Fruit fly (Drosophila melanogaster): ENCODE measurements around the gene kuk.

The kuk gene

dm6 chr3R:17077968-17078417 is 2.1 kb upstream of the kuk start (continued):
- no peak for TF ChIP-seq Sox15 (GFP tag; optimal IDR thresholded peaks at IDR 0.05)
- no peak for TF ChIP-seq Eip93F (GFP tag; optimal IDR thresholded peaks at IDR 0.05)
- TF ChIP-seq Sox102F (GFP tag; optimal IDR thresholded peaks at IDR 0.05), result no peak
- TF ChIP-seq spab (GFP tag; optimal IDR thresholded peaks at IDR 0.05), result no peak
- no peak for TF ChIP-seq CG7368 (GFP tag; optimal IDR thresholded peaks at IDR 0.05)
- no peak for TF ChIP-seq Ets21C (GFP tag; optimal IDR thresholded peaks at IDR 0.05)
- TF ChIP-seq Smox (GFP tag; optimal IDR thresholded peaks at IDR 0.05), result no peak

DNA sequence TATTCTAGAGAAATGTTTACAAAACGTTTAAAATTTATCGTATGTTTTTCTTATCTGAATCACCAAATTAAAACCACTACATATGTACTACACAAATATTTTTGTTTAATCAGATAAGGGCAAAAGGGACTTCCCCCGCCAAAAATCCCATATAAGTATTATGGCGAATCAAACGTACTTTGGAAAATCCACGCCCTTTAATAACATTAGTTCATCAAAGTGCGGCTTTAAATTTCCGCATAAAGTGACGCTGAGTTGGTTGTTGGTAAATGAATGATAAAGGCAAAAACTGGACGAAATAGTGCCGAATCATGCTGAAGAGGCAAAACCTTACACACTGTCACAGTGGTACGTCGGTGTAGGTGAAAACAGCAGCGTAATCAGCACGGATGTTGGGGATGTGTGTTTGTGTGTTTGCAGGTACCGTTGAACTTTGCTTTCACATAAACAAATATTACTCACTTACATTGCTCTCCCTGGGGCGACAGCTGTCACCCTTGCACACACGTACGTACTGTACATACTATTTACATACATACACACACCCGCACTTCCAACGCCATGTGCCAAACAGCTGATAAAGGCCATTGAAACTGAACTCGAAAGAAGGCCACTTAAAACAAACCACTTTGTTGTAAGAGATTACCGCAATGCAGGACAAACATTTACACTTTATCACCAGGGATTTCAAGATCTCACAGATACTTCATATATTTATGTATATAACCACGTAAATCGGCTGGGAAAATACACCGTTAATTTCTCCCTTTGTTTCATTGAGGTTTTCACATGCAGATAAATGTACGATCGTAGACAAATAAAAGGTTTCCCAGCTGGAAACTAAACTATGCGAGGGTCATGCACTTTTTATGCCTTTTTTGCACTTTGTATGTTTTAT is 834 bp upstream of the kuk start:
- TF ChIP-seq Gug (GFP tag; IDR thresholded peaks at IDR 0.05), result no peak
- peak; percentile 31 for TF ChIP-seq spab (GFP tag; optimal IDR thresholded peaks at IDR 0.05)
- peak; percentile 42 for TF ChIP-seq CG15336 (GFP tag; IDR thresholded peaks at IDR 0.05)
- TF ChIP-seq cyc (GFP tag; optimal IDR thresholded peaks at IDR 0.05), result no peak
- TF ChIP-seq CG11902 (GFP tag; optimal IDR thresholded peaks at IDR 0.05), result no peak
- peak; percentile 76 for TF ChIP-seq CG6163 (GFP tag; IDR thresholded peaks at IDR 0.05)
- no peak for TF ChIP-seq CG34406 (GFP tag; optimal IDR thresholded peaks at IDR 0.05)
- no peak for TF ChIP-seq CG6276 (GFP tag; optimal IDR thresholded peaks at IDR 0.05)
- no peak for TF ChIP-seq CG10631 (GFP tag; optimal IDR thresholded peaks at IDR 0.05)
- TF ChIP-seq CG8119 (GFP tag; IDR thresholded peaks at IDR 0.05), result no peak
- peak; percentile 68 for TF ChIP-seq vri (GFP tag; optimal IDR thresholded peaks at IDR 0.05)
- no peak for TF ChIP-seq CG11762 (GFP tag; optimal IDR thresholded peaks at IDR 0.05; ENCODE audit: insufficient read depth)
- no peak for TF ChIP-seq Eip93F (GFP tag; optimal IDR thresholded peaks at IDR 0.05)
- TF ChIP-seq pdm3 (GFP tag; optimal IDR thresholded peaks at IDR 0.05), result no peak
- no peak for TF ChIP-seq CG3032 (tag; optimal IDR thresholded peaks at IDR 0.05)
- TF ChIP-seq CG3919 (GFP tag; optimal IDR thresholded peaks at IDR 0.05), result peak; percentile 25
- TF ChIP-seq CG11294 (GFP tag; IDR thresholded peaks at IDR 0.05), result no peak
- TF ChIP-seq ss (GFP tag; optimal IDR thresholded peaks at IDR 0.05), result peak; percentile 61 to 68
- no peak for TF ChIP-seq CG10669 (GFP tag; optimal IDR thresholded peaks at IDR 0.05)
- no peak for TF ChIP-seq fkh (GFP tag; optimal IDR thresholded peaks at IDR 0.05)
- no peak for TF ChIP-seq dac (GFP tag; optimal IDR thresholded peaks at IDR 0.05)
- TF ChIP-seq CG6854 (GFP tag; optimal IDR thresholded peaks at IDR 0.05), result peak; percentile 77
- no peak for TF ChIP-seq CG6792 (GFP tag; optimal IDR thresholded peaks at IDR 0.05)
- TF ChIP-seq topi (GFP tag; optimal IDR thresholded peaks at IDR 0.05), result no peak
- TF ChIP-seq Ets96B (tag; optimal IDR thresholded peaks at IDR 0.05), result no peak
- no peak for TF ChIP-seq CG32006 (GFP tag; optimal IDR thresholded peaks at IDR 0.05)
- TF ChIP-seq achi (GFP tag; optimal IDR thresholded peaks at IDR 0.05), result no peak
- TF ChIP-seq Hr4 (GFP tag; optimal IDR thresholded peaks at IDR 0.05), result no peak
- peak; percentile 18 for TF ChIP-seq net (GFP tag; optimal IDR thresholded peaks at IDR 0.05)
- no peak for TF ChIP-seq fd85E (GFP tag; optimal IDR thresholded peaks at IDR 0.05)
- TF ChIP-seq Hr39 (GFP tag; optimal IDR thresholded peaks at IDR 0.05), result no peak
- TF ChIP-seq fd59A (GFP tag; optimal IDR thresholded peaks at IDR 0.05), result no peak
- TF ChIP-seq CG8632 (GFP tag; optimal IDR thresholded peaks at IDR 0.05), result no peak
- peak; percentile 89 for TF ChIP-seq svp (GFP tag)
- TF ChIP-seq CG1621 (tag; optimal IDR thresholded peaks at IDR 0.05), result peak; percentile 35
- TF ChIP-seq Smox (GFP tag; optimal IDR thresholded peaks at IDR 0.05), result no peak
- no peak for TF ChIP-seq CG31627 (GFP tag; optimal IDR thresholded peaks at IDR 0.05)
- TF ChIP-seq esn (GFP tag; optimal IDR thresholded peaks at IDR 0.05), result no peak
- TF ChIP-seq CG4318 (GFP tag; optimal IDR thresholded peaks at IDR 0.05), result no peak
- TF ChIP-seq Eip78C (GFP tag), result peak; percentile 87
- no peak for TF ChIP-seq OdsH (GFP tag; optimal IDR thresholded peaks at IDR 0.05)
- TF ChIP-seq Eip75B (GFP tag; optimal IDR thresholded peaks at IDR 0.05), result peak; percentile 36
- no peak for TF ChIP-seq CG8319 (GFP tag; optimal IDR thresholded peaks at IDR 0.05)
- peak; percentile 12 for TF ChIP-seq CG9139 (GFP tag; optimal IDR thresholded peaks at IDR 0.05)
- no peak for TF ChIP-seq dsx (GFP tag; optimal IDR thresholded peaks at IDR 0.05; ENCODE audit: poor library complexity, severe bottlenecking)

Measured in whole organism, prepupa.